Fruit fly (Drosophila melanogaster) whole organism, embryonic: ENCODE data around the gene CG2889.
A peak's percentile ranks its signal among the peaks of the same experiment; 100 is the strongest.

ENCODE experiments used
- CG10654 ChIP-seq: fragments of 200-800 bp; sonication (Bioruptor generic); optimal IDR thresholded peaks from 2 replicates; lab custom pipeline; 2016; ENCODE audit warnings: missing biosample characterization, missing genetic modification characterization
- CG10979 ChIP-seq: fragments of 200-800 bp; sonication (Bioruptor generic); optimal IDR thresholded peaks from 2 replicates; lab custom pipeline; 2018; ENCODE audit warnings: missing biosample characterization, mild to moderate bottlenecking, missing genetic modification characterization, moderate library complexity
- CG12391 ChIP-seq: fragments of 200-800 bp; sonication (Bioruptor generic); optimal IDR thresholded peaks from 3 replicates; lab custom pipeline; 2018; ENCODE audit warnings: missing biosample characterization, mild to moderate bottlenecking, missing genetic modification characterization, moderate library complexity
- CG12744 ChIP-seq: fragments of 200-800 bp; sonication (Bioruptor generic); optimal IDR thresholded peaks from 2 replicates; lab custom pipeline; 2016; ENCODE audit warnings: missing biosample characterization, missing genetic modification characterization
- CG13624 ChIP-seq: fragments of 200-800 bp; sonication (Bioruptor generic); optimal IDR thresholded peaks from 2 replicates; lab custom pipeline; 2016; ENCODE audit warnings: missing biosample characterization, missing genetic modification characterization
- CG14710 ChIP-seq: fragments of 200-800 bp; sonication (Bioruptor generic); optimal IDR thresholded peaks from 3 replicates; lab custom pipeline; 2019; ENCODE audit warnings: missing biosample characterization, mild to moderate bottlenecking, missing genetic modification characterization, moderate library complexity
- CG16813 ChIP-seq: fragments of 200-800 bp; sonication (Bioruptor generic); IDR thresholded peaks from 3 replicates; pipeline ENCODE4 v1.3.6; 2022; ENCODE audit warnings: missing biosample characterization, missing genetic modification characterization; ENCODE audit not compliant: partially characterized antibody
- CG17186 ChIP-seq: fragments of 200-800 bp; sonication (Bioruptor generic); optimal IDR thresholded peaks from 3 replicates; lab custom pipeline; 2017; ENCODE audit warnings: missing biosample characterization, missing genetic modification reagents, missing genetic modification characterization
- CG17829 ChIP-seq: fragments of 200-800 bp; optimal IDR thresholded peaks from 2 replicates; lab custom pipeline; 2019; ENCODE audit warnings: missing biosample characterization, mild to moderate bottlenecking, missing genetic modification characterization, moderate library complexity
- CG2116 ChIP-seq: fragments of 200-800 bp; sonication (Bioruptor generic); optimal IDR thresholded peaks from 3 replicates; lab custom pipeline; 2018; ENCODE audit warnings: missing biosample characterization, mild to moderate bottlenecking, missing genetic modification characterization
- CG2712 ChIP-seq: fragments of 200-800 bp; optimal IDR thresholded peaks from 3 replicates; lab custom pipeline; 2019; ENCODE audit warnings: missing biosample characterization, mild to moderate bottlenecking, missing genetic modification characterization, moderate library complexity
- CG3407 ChIP-seq: fragments of 200-800 bp; sonication (Bioruptor generic); optimal IDR thresholded peaks from 2 replicates; lab custom pipeline; 2018; ENCODE audit warnings: missing biosample characterization, mild to moderate bottlenecking, missing genetic modification characterization
- CG4820 ChIP-seq: fragments of 200-800 bp; sonication (Bioruptor generic); optimal IDR thresholded peaks from 3 replicates; lab custom pipeline; 2016; ENCODE audit warnings: missing biosample characterization, missing genetic modification characterization
- CG8290 ChIP-seq, 3 experiments: fragments of 200-800 bp; sonication (Bioruptor generic); optimal IDR thresholded peaks; 2 replicates each; lab custom pipeline; 2016 to 2019; ENCODE audit warnings: missing biosample characterization in 3 of 3, missing genetic modification characterization in 3 of 3, mild to moderate bottlenecking in 2 of 3, moderate library complexity in 1 of 3
- CG9797 ChIP-seq: fragments of 200-800 bp; sonication (Bioruptor generic); optimal IDR thresholded peaks from 3 replicates; lab custom pipeline; 2018; ENCODE audit warnings: missing biosample characterization, mild to moderate bottlenecking, missing genetic modification characterization
- CG9932 ChIP-seq: fragments of 200-800 bp; sonication (Bioruptor generic); IDR thresholded peaks from 2 replicates; pipeline ENCODE4 v1.3.6; 2022; ENCODE audit warnings: missing biosample characterization, missing genetic modification characterization
- Dad ChIP-seq: fragments of 200-800 bp; sonication (Bioruptor generic); optimal IDR thresholded peaks from 3 replicates; lab custom pipeline; 2016; ENCODE audit warnings: missing biosample characterization, missing genetic modification characterization
- Doc3 ChIP-seq: fragments of 200-800 bp; sonication (Bioruptor generic); IDR thresholded peaks from 3 replicates; pipeline ENCODE4 v1.3.6; 2022; ENCODE audit warnings: missing biosample characterization, missing genetic modification characterization; ENCODE audit not compliant: partially characterized antibody
- Dp ChIP-seq: fragments of 200-800 bp; sonication (Bioruptor generic); optimal IDR thresholded peaks from 2 replicates; lab custom pipeline; 2018; ENCODE audit warnings: missing biosample characterization, mild to moderate bottlenecking, missing genetic modification characterization, moderate library complexity
- Dref ChIP-seq: fragments of 200-800 bp; sonication (Bioruptor generic); IDR thresholded peaks from 2 replicates; pipeline ENCODE4 v1.3.6; 2022; ENCODE audit warnings: missing biosample characterization, missing genetic modification characterization
- E2f2 ChIP-seq: fragments of 200-800 bp; sonication (Bioruptor generic); IDR thresholded peaks from 2 replicates; pipeline ENCODE4 v1.3.6; 2022; ENCODE audit warnings: missing biosample characterization, missing genetic modification characterization
- GATAe ChIP-seq: fragments of 200-800 bp; sonication (Bioruptor generic); conservative IDR thresholded peaks from 2 replicates; pipeline ENCODE4 v1.3.6; 2022; ENCODE audit warnings: missing biosample characterization, missing genetic modification characterization
- HLH4C ChIP-seq: fragments of 200-800 bp; sonication (Bioruptor generic); IDR thresholded peaks from 3 replicates; pipeline ENCODE4 v1.3.6; 2022; ENCODE audit warnings: missing biosample characterization, missing genetic modification characterization; ENCODE audit not compliant: partially characterized antibody
- Hsf ChIP-seq: fragments of 200-800 bp; sonication (Bioruptor generic); optimal IDR thresholded peaks from 3 replicates; lab custom pipeline; 2016; ENCODE audit warnings: missing biosample characterization, missing genetic modification characterization
- MBD-R2 ChIP-seq: fragments of 200-800 bp; sonication (Bioruptor generic); IDR thresholded peaks from 2 replicates; pipeline ENCODE4 v1.3.6; 2022; ENCODE audit warnings: missing biosample characterization, missing genetic modification characterization
- Med ChIP-seq: fragments of 200-800 bp; sonication (Bioruptor generic); peaks from one replicate; lab custom pipeline; 2016; ENCODE audit warnings: missing biosample characterization, missing genetic modification characterization, mild to moderate bottlenecking, inconsistent platforms, moderate library complexity
- Mes4 ChIP-seq: fragments of 200-800 bp; sonication (Bioruptor generic); optimal IDR thresholded peaks from 2 replicates; lab custom pipeline; 2016; ENCODE audit warnings: missing biosample characterization, missing genetic modification characterization
- Optix ChIP-seq: fragments of 200-800 bp; sonication (Bioruptor generic); IDR thresholded peaks from 3 replicates; pipeline ENCODE4 v1.3.6; 2022; ENCODE audit warnings: missing biosample characterization, missing genetic modification characterization
- Ptx1 ChIP-seq: fragments of 200-800 bp; sonication (Bioruptor generic); IDR thresholded peaks from 2 replicates; pipeline ENCODE4 v1.3.6; 2022; ENCODE audit warnings: missing biosample characterization, missing genetic modification characterization
- ab ChIP-seq: fragments of 200-800 bp; sonication (Bioruptor generic); optimal IDR thresholded peaks from 2 replicates; lab custom pipeline; 2016; ENCODE audit warnings: missing biosample characterization, missing genetic modification characterization
- amos ChIP-seq: fragments of 200-800 bp; sonication (Bioruptor generic); IDR thresholded peaks from 2 replicates; pipeline ENCODE4 v1.3.6; 2022; ENCODE audit warnings: missing biosample characterization, missing genetic modification characterization; ENCODE audit not compliant: partially characterized antibody
- bbx ChIP-seq: fragments of 200-800 bp; sonication (Bioruptor generic); IDR thresholded peaks from 2 replicates; pipeline ENCODE4 v1.3.6; 2022; ENCODE audit warnings: missing biosample characterization, missing genetic modification characterization; ENCODE audit not compliant: partially characterized antibody
- dan ChIP-seq: fragments of 200-800 bp; sonication (Bioruptor generic); IDR thresholded peaks from 2 replicates; pipeline ENCODE4 v1.3.6; 2022; ENCODE audit warnings: missing biosample characterization, missing genetic modification characterization
- ftz-f1 ChIP-seq: fragments of 200-800 bp; sonication (Bioruptor generic); optimal IDR thresholded peaks from 2 replicates; lab custom pipeline; 2016; ENCODE audit warnings: missing biosample characterization, missing genetic modification characterization
- inv ChIP-seq: fragments of 200-800 bp; sonication (Bioruptor generic); IDR thresholded peaks from 2 replicates; pipeline ENCODE4 v1.3.6; 2022; ENCODE audit warnings: missing biosample characterization, missing genetic modification characterization; ENCODE audit not compliant: partially characterized antibody
- kay ChIP-seq: fragments of 200-800 bp; sonication (Bioruptor generic); optimal IDR thresholded peaks from 2 replicates; lab custom pipeline; 2016; ENCODE audit warnings: missing biosample characterization, missing genetic modification characterization
- knrl ChIP-seq: fragments of 200-800 bp; sonication (Bioruptor generic); IDR thresholded peaks from 3 replicates; pipeline ENCODE4 v1.3.6; 2022; ENCODE audit warnings: missing biosample characterization, missing genetic modification characterization; ENCODE audit not compliant: partially characterized antibody
- mld ChIP-seq: fragments of 200-800 bp; sonication (Bioruptor generic); IDR thresholded peaks from 3 replicates; pipeline ENCODE4 v1.3.6; 2022; ENCODE audit warnings: missing biosample characterization, missing genetic modification characterization; ENCODE audit not compliant: partially characterized antibody
- onecut ChIP-seq: fragments of 200-800 bp; sonication (Bioruptor generic); IDR thresholded peaks from 2 replicates; pipeline ENCODE4 v1.3.6; 2022; ENCODE audit warnings: missing biosample characterization, missing genetic modification characterization
- org-1 ChIP-seq: fragments of 200-800 bp; sonication (Bioruptor generic); optimal IDR thresholded peaks from 2 replicates; lab custom pipeline; 2017; ENCODE audit warnings: missing biosample characterization, missing genetic modification characterization
- pzg ChIP-seq: fragments of 200-800 bp; sonication (Bioruptor generic); optimal IDR thresholded peaks from 3 replicates; lab custom pipeline; 2018; ENCODE audit warnings: missing biosample characterization, mild to moderate bottlenecking, missing genetic modification characterization, moderate library complexity
- row ChIP-seq: fragments of 200-800 bp; sonication (Bioruptor generic); IDR thresholded peaks from 3 replicates; pipeline ENCODE4 v1.3.6; 2022; ENCODE audit warnings: missing biosample characterization, missing genetic modification characterization
- tna ChIP-seq: fragments of 200-800 bp; sonication (Bioruptor generic); IDR thresholded peaks from 2 replicates; pipeline ENCODE4 v1.3.6; 2022; ENCODE audit warnings: missing biosample characterization, missing genetic modification characterization; ENCODE audit not compliant: partially characterized antibody
- trem ChIP-seq: fragments of 200-800 bp; optimal IDR thresholded peaks from 3 replicates; lab custom pipeline; 2019; ENCODE audit warnings: missing biosample characterization, mild to moderate bottlenecking, missing genetic modification characterization, moderate library complexity
- vnd ChIP-seq: fragments of 200-800 bp; sonication (Bioruptor generic); IDR thresholded peaks from 3 replicates; pipeline ENCODE4 v1.3.6; 2022; ENCODE audit warnings: missing biosample characterization, missing genetic modification characterization; ENCODE audit not compliant: partially characterized antibody
- zen2 ChIP-seq: fragments of 200-800 bp; sonication (Bioruptor generic); IDR thresholded peaks from 3 replicates; pipeline ENCODE4 v1.3.6; 2022; ENCODE audit warnings: missing biosample characterization, missing genetic modification characterization; ENCODE audit not compliant: partially characterized antibody

Gene CG2889

dm6 chrX:10478443-10479368 is 5.0 kb downstream of the CG2889 start, which contains the start of the genes CG2887 and PPP4R2r (continued):
- TF ChIP-seq inv (GFP tag; lab: Robert Waterston, UW) (peak; percentile 80), CG10654 (GFP tag; lab: Kevin White, UChicago) (no peak), amos (peak; percentile 95), Dad (GFP tag; lab: Kevin White, UChicago) (peak; percentile 2), kay (no peak), dan (GFP tag; lab: Robert Waterston, UW) (no peak), CG10979 (tag; lab: Kevin White, UChicago) (no peak), CG12391 (tag; lab: Kevin White, UChicago) (peak; percentile 14), CG9797 (peak; percentile 90), GATAe (GFP tag; lab: Robert Waterston, UW) (0 out of 2 replicates have a peak, but pooled peaks have one; percentile 10), Med (GFP tag; lab: Kevin White, UChicago) (peak; percentile 91), CG3407 (GFP tag; lab: Kevin White, UChicago) (no peak), pzg (GFP tag; lab: Kevin White, UChicago) (peak; percentile 93), Hsf (GFP tag; lab: Kevin White, UChicago) (no peak), trem (tag; lab: Kevin White, UChicago) (peak; percentile 80), Optix (GFP tag; lab: Robert Waterston, UW) (no peak), CG16813 (GFP tag; lab: Robert Waterston, UW) (peak; percentile 91), onecut (GFP tag; lab: Robert Waterston, UW) (0 out of 2 replicates have a peak, but pooled peaks have one; percentile 8), CG8290 (GFP tag; optimal IDR thresholded peaks at IDR 0.05; lab: Kevin White, UChicago) (no peak), CG8290 (tag; optimal IDR thresholded peaks at IDR 0.05; lab: Kevin White, UChicago) (peak in 1 of 2 experiments; percentile 61), Doc3 (peak; percentile 82), Ptx1 (no peak), MBD-R2 (GFP tag; lab: Robert Waterston, UW) (peak; percentile 69; the same call in 1 of the 2 replicates), E2f2 (GFP tag; lab: Robert Waterston, UW) (peak; percentile 97), tna (GFP tag; lab: Robert Waterston, UW) (peak; percentile 88), bbx (peak; percentile 94), knrl (GFP tag; lab: Robert Waterston, UW) (peak; percentile 79; the same call in 2 of the 3 replicates), CG4820 (GFP tag; lab: Kevin White, UChicago) (no peak), Dp (GFP tag; lab: Kevin White, UChicago) (peak; percentile 96), CG13624 (GFP tag; lab: Kevin White, UChicago) (peak; percentile 26), CG14710 (peak; percentile 38), org-1 (no peak), Dref (GFP tag; lab: Robert Waterston, UW) (peak; percentile 99), CG12744 (peak; percentile 7), zen2 (peak; percentile 92), CG17829 (tag; lab: Kevin White, UChicago) (peak; percentile 16), CG2116 (GFP tag; lab: Kevin White, UChicago) (peak; percentile 95), mld (GFP tag; lab: Robert Waterston, UW) (peak; percentile 84), CG2712 (tag; lab: Kevin White, UChicago) (peak; percentile 39), CG9932 (peak; percentile 38; the same call in 1 of the 2 replicates), HLH4C (GFP tag; lab: Robert Waterston, UW) (peak; percentile 90), vnd (peak; percentile 90), Mes4 (no peak), CG17186 (GFP tag; lab: Kevin White, UChicago) (peak; percentile 73), row (peak; percentile 44; the same call in 1 of the 3 replicates), ab (GFP tag; lab: Kevin White, UChicago) (no peak), ftz-f1 (GFP tag; lab: Kevin White, UChicago) (peak; percentile 28)
